Worm (Caenorhabditis elegans) whole organism, mixed stage, embryonic: ENCODE measurements around the gene sru-1.

ENCODE experiments used
- M03D4.4 ChIP-seq: sonication (generic microtip); optimal IDR thresholded peaks from 2 replicates; lab custom pipeline; 2017; ENCODE audit warnings: mild to moderate bottlenecking, missing genetic modification characterization, missing compliant biosample characterization
- blmp-1 ChIP-seq: fragments of 150-350 bp; optimal IDR thresholded peaks from 2 replicates; lab custom pipeline; 2014; ENCODE audit warnings: missing biosample characterization, missing genetic modification characterization
- ceh-39 ChIP-seq: fragments of 150-350 bp; optimal IDR thresholded peaks from 2 replicates; lab custom pipeline; 2014; ENCODE audit warnings: missing biosample characterization, missing genetic modification characterization
- lin-13 ChIP-seq: fragments of 150-350 bp; optimal IDR thresholded peaks from 2 replicates; lab custom pipeline; 2014; ENCODE audit warnings: missing biosample characterization, missing genetic modification characterization
- mab-5 ChIP-seq: fragments of 150-350 bp; optimal IDR thresholded peaks from 2 replicates; lab custom pipeline; 2014; ENCODE audit warnings: missing biosample characterization, missing genetic modification characterization
- nhr-12 ChIP-seq: fragments of 150-350 bp; optimal IDR thresholded peaks from 2 replicates; lab custom pipeline; 2014; ENCODE audit warnings: missing biosample characterization, missing genetic modification characterization
- sem-2 ChIP-seq: fragments of 200-800 bp; sonication (Bioruptor generic); optimal IDR thresholded peaks from 2 replicates; lab custom pipeline; 2018; ENCODE audit warnings: mild to moderate bottlenecking, missing genetic modification characterization, missing compliant biosample characterization
- tbx-8 ChIP-seq: fragments of 200-800 bp; sonication (Bioruptor generic); optimal IDR thresholded peaks from 2 replicates; lab custom pipeline; 2018; ENCODE audit warnings: mild to moderate bottlenecking, missing genetic modification characterization, moderate library complexity, missing compliant biosample characterization
- unc-39 ChIP-seq: fragments of 150-350 bp; optimal IDR thresholded peaks from 2 replicates; lab custom pipeline; 2014; ENCODE audit warnings: missing biosample characterization, missing genetic modification characterization
- unc-62 ChIP-seq: fragments of 150-350 bp; optimal IDR thresholded peaks from 2 replicates; lab custom pipeline; 2014; ENCODE audit warnings: missing biosample characterization, missing genetic modification reagents, missing genetic modification characterization

DNA sequence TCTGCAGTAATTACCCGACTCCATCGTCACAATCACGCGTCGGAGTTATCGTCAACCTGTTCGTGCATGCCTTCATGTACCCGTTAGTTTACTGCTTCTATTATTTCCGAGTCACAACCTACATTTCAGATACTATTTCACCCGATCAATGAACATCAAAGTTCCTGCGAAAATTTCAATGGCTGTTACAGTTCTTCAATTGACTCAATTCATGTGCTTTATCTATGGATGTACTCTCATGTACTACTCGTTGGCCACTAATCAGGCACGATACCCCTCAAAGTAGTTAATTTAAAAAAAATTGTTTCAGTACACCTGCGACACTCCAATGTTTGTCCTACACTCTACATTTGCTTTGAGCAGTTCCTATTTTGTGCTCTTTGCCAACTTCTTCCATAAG lies 42.4 kb downstream of the sru-1 start:
- no peak for TF ChIP-seq mab-5 (tag; lab: Kevin White, UChicago)
- no peak for TF ChIP-seq unc-39 (tag; lab: Kevin White, UChicago)
- TF ChIP-seq blmp-1 (tag; lab: Kevin White, UChicago): no peak
- no peak for TF ChIP-seq ceh-39 (tag; lab: Kevin White, UChicago)
- TF ChIP-seq lin-13 (tag; lab: Kevin White, UChicago): no peak
- no peak for TF ChIP-seq tbx-8 (GFP tag; lab: Kevin White, UChicago)
- TF ChIP-seq nhr-12: no peak
- TF ChIP-seq unc-62 (GFP tag; lab: Kevin White, UChicago): no peak
- no peak for TF ChIP-seq sem-2 (GFP tag; lab: Kevin White, UChicago)
- no peak for TF ChIP-seq M03D4.4
